Worm (Caenorhabditis elegans) whole organism, L4 larva: Measurements from ENCODE around the gene acp-3.

ENCODE experiments used
- D1046.2 ChIP-seq: fragments of 200-800 bp; sonication (Bioruptor generic); IDR thresholded peaks from 2 replicates; pipeline ENCODE4 v1.3.6; 2022; ENCODE audit warnings: missing genetic modification characterization, missing compliant biosample characterization
- R02D3.7 ChIP-seq: fragments of 150-350 bp; sonication (generic microtip); optimal IDR thresholded peaks from 3 replicates; lab custom pipeline; 2014; ENCODE audit warnings: missing biosample characterization, missing genetic modification characterization
- Y105C5A.15 ChIP-seq: fragments of 200-800 bp; sonication (Bioruptor generic); IDR thresholded peaks from 2 replicates; pipeline ENCODE4 v1.3.6; 2022; ENCODE audit warnings: missing genetic modification characterization, missing compliant biosample characterization
- ZK337.2 ChIP-seq: fragments of 200-800 bp; sonication (Bioruptor generic); IDR thresholded peaks from 2 replicates; pipeline ENCODE4 v1.3.6; 2022; ENCODE audit warnings: missing genetic modification reagents, missing genetic modification characterization, missing compliant biosample characterization
- ZK546.5 ChIP-seq, 2 experiments: sonication (generic microtip); optimal IDR thresholded peaks; 2 replicates each; lab custom pipeline; 2017; ENCODE audit warnings: missing biosample characterization in 2 of 2, missing genetic modification characterization in 2 of 2
- aha-1 ChIP-seq: fragments of 150-350 bp; peaks from one replicate; lab custom pipeline; 2014; ENCODE audit warnings: missing biosample characterization, missing genetic modification characterization
- aly-2 ChIP-seq: sonication (generic microtip); optimal IDR thresholded peaks from 2 replicates; lab custom pipeline; 2018; ENCODE audit warnings: missing biosample characterization, missing genetic modification characterization
- ama-1 ChIP-seq: fragments of 150-350 bp; optimal IDR thresholded peaks from 2 replicates; lab custom pipeline; 2014; ENCODE audit warnings: inconsistent platforms, mixed read lengths
- arid-1 ChIP-seq: fragments of 200-800 bp; sonication (Bioruptor generic); conservative IDR thresholded peaks from 2 replicates; pipeline ENCODE4 v1.3.6; 2022; ENCODE audit warnings: missing genetic modification reagents, missing genetic modification characterization, missing compliant biosample characterization
- ceh-20 ChIP-seq: fragments of 200-800 bp; sonication (Bioruptor generic); IDR thresholded peaks from 2 replicates; pipeline ENCODE4 v1.3.6; 2022; ENCODE audit warnings: missing genetic modification reagents, missing genetic modification characterization, missing compliant biosample characterization
- daf-12 ChIP-seq: fragments of 150-350 bp; optimal IDR thresholded peaks from 2 replicates; lab custom pipeline; 2014; ENCODE audit warnings: missing biosample characterization, missing genetic modification reagents, missing genetic modification characterization
- daf-16 ChIP-seq, 3 experiments: sonication (generic microtip); optimal IDR thresholded peaks; 2 replicates each; lab custom pipeline; 2016 to 2017; ENCODE audit warnings: missing genetic modification characterization in 3 of 3, missing genetic modification reagents in 3 of 3, mild to moderate bottlenecking in 2 of 3, missing compliant biosample characterization in 2 of 3, missing biosample characterization in 1 of 3, moderate library complexity in 1 of 3
- daf-19 ChIP-seq: fragments of 200-800 bp; sonication (Bioruptor generic); conservative IDR thresholded peaks from 2 replicates; pipeline ENCODE4 v1.3.6; 2022; ENCODE audit warnings: missing genetic modification characterization, missing compliant biosample characterization
- dmd-6 ChIP-seq: fragments of 200-800 bp; sonication (Bioruptor generic); IDR thresholded peaks from 2 replicates; pipeline ENCODE4 v1.3.6; 2022; ENCODE audit warnings: missing genetic modification reagents, missing genetic modification characterization, missing compliant biosample characterization
- dve-1 ChIP-seq: sonication (generic microtip); optimal IDR thresholded peaks from 2 replicates; lab custom pipeline; 2017; ENCODE audit warnings: antibody characterized with exemption, mild to moderate bottlenecking, missing genetic modification characterization, missing compliant biosample characterization; ENCODE audit not compliant: insufficient read depth
- fos-1 ChIP-seq: fragments of 150-350 bp; optimal IDR thresholded peaks from 2 replicates; lab custom pipeline; 2014; ENCODE audit warnings: missing biosample characterization, missing genetic modification characterization
- hif-1 ChIP-seq, 2 experiments: sonication (generic microtip); optimal IDR thresholded peaks; 2 replicates each; lab custom pipeline; 2016 to 2017; ENCODE audit warnings: missing compliant biosample characterization in 2 of 2, missing genetic modification characterization in 2 of 2, missing genetic modification reagents in 2 of 2, missing genotype in 2 of 2, mild to moderate bottlenecking in 1 of 2
- lim-7 ChIP-seq: fragments of 200-800 bp; sonication (Bioruptor generic); IDR thresholded peaks from 2 replicates; pipeline ENCODE4 v1.3.6; 2022; ENCODE audit warnings: missing genetic modification characterization, missing compliant biosample characterization
- lin-15B ChIP-seq: fragments of 150-350 bp; sonication (generic microtip); optimal IDR thresholded peaks from 3 replicates; lab custom pipeline; 2014; ENCODE audit warnings: missing biosample characterization, missing genetic modification characterization
- lin-39 ChIP-seq: fragments of 150-350 bp; optimal IDR thresholded peaks from 2 replicates; lab custom pipeline; 2014; ENCODE audit warnings: missing biosample characterization, missing genetic modification reagents, missing genetic modification characterization
- lir-3 ChIP-seq: sonication (generic microtip); optimal IDR thresholded peaks from 2 replicates; lab custom pipeline; 2016; ENCODE audit warnings: mild to moderate bottlenecking, missing genetic modification characterization, missing compliant biosample characterization
- lsy-2 ChIP-seq, 2 experiments: fragments of 150-350 bp in 1 of 2; sonication (generic microtip) in 1 of 2; optimal IDR thresholded peaks; 2 replicates each; lab custom pipeline; 2014 to 2017; ENCODE audit warnings: missing biosample characterization in 2 of 2, missing genetic modification characterization in 2 of 2
- mdt-29 ChIP-seq: fragments of 200-800 bp; sonication (Bioruptor generic); IDR thresholded peaks from 2 replicates; pipeline ENCODE4 v1.3.6; 2022; ENCODE audit warnings: missing genetic modification reagents, missing genetic modification characterization, missing compliant biosample characterization
- mep-1 ChIP-seq: fragments of 150-350 bp; sonication (generic microtip); optimal IDR thresholded peaks from 3 replicates; lab custom pipeline; 2014; ENCODE audit warnings: missing biosample characterization, missing genetic modification characterization
- nhr-111 ChIP-seq: fragments of 200-800 bp; sonication (Bioruptor generic); optimal IDR thresholded peaks from 2 replicates; lab custom pipeline; 2018; ENCODE audit warnings: mild to moderate bottlenecking, missing genetic modification characterization, missing compliant biosample characterization
- nhr-28 ChIP-seq: fragments of 150-350 bp; optimal IDR thresholded peaks from 2 replicates; lab custom pipeline; 2014; ENCODE audit warnings: missing biosample characterization, missing genetic modification characterization
- nhr-41 ChIP-seq: fragments of 200-800 bp; sonication (Bioruptor generic); IDR thresholded peaks from 2 replicates; pipeline ENCODE4 v1.3.6; 2022; ENCODE audit warnings: missing genetic modification reagents, missing genetic modification characterization, missing compliant biosample characterization
- nhr-76 ChIP-seq: fragments of 150-350 bp; optimal IDR thresholded peaks from 2 replicates; lab custom pipeline; 2014; ENCODE audit warnings: missing biosample characterization, missing genetic modification characterization
- nhr-77 ChIP-seq: fragments of 150-350 bp; optimal IDR thresholded peaks from 2 replicates; lab custom pipeline; 2014; ENCODE audit warnings: missing biosample characterization, missing genetic modification characterization
- pha-4 ChIP-seq, 2 experiments: fragments of 150-350 bp in 1 of 2; fragments of 200-800 bp in 1 of 2; sonication (Bioruptor generic) in 1 of 2; IDR thresholded peaks in 1 of 2; optimal IDR thresholded peaks in 1 of 2; 2 replicates each; pipeline versions ENCODE4 v1.3.6 to Lab custom; 2014 to 2022; ENCODE audit warnings: missing genetic modification characterization in 2 of 2, missing genetic modification reagents in 2 of 2, missing biosample characterization in 1 of 2, missing compliant biosample characterization in 1 of 2
- pqm-1 ChIP-seq: sonication (generic microtip); optimal IDR thresholded peaks from 2 replicates; lab custom pipeline; 2017; ENCODE audit warnings: missing biosample characterization, missing genetic modification characterization
- snpc-1.2 ChIP-seq: fragments of 200-800 bp; sonication (Bioruptor generic); IDR thresholded peaks from 2 replicates; pipeline ENCODE4 v1.3.6; 2022; ENCODE audit warnings: missing genetic modification reagents, missing genetic modification characterization, missing compliant biosample characterization
- unc-62 ChIP-seq, 3 experiments: fragments of 150-350 bp in 1 of 3; sonication (generic microtip); optimal IDR thresholded peaks in 2 of 3; peaks in 1 of 3; 1 replicate in 1 of 3; 2 replicates in 2 of 3; lab custom pipeline; 2014 to 2017; ENCODE audit warnings: missing biosample characterization in 3 of 3, missing genetic modification characterization in 3 of 3, missing genetic modification reagents in 3 of 3, missing genotype in 1 of 3
- vab-7 ChIP-seq: fragments of 200-800 bp; sonication (Bioruptor generic); IDR thresholded peaks from 2 replicates; pipeline ENCODE4 v1.3.6; 2022; ENCODE audit warnings: missing genetic modification reagents, missing genetic modification characterization, missing compliant biosample characterization
- zip-11 ChIP-seq: fragments of 200-800 bp; sonication (Bioruptor generic); IDR thresholded peaks from 2 replicates; pipeline ENCODE4 v1.3.6; 2022; ENCODE audit warnings: missing genetic modification characterization, missing compliant biosample characterization
- ztf-7 ChIP-seq: fragments of 150-350 bp; optimal IDR thresholded peaks from 2 replicates; lab custom pipeline; 2014; ENCODE audit warnings: missing biosample characterization, missing genetic modification characterization

acp-3 gene

DNA sequence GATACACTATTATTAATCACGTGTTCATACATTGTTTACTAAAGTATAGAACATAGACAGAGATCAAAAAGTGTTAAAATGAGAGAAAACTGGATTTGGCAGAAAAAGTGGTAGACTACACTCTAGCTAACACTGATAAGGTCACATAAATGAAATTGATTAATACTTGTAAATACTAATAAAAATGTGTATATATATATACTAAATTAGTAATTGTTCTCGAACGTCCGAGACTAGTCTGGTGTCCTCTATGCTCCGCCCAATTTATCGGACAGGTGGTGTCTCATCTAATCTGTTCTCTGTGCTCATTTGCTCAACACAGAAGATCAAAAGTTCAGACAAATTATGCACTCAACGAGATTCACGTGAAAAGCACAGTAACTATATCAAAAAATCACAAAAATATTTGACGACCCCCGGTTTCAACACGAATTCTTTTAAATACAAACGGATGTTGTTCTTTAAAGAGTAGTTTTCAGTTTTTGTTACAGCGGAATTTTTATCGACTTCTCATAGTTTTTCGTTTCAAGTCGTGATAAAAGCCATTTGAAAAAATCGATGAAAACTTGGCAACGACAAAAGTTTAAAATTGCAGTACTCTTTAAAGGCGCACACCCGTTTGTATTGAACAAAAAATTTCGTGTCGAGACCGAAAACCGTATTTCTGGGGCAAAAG is 44.2 kb upstream of the acp-3 start (continued):
- TF ChIP-seq Y105C5A.15 (GFP tag; lab: Robert Waterston, UW) (0 out of 2 replicates have a peak, but pooled peaks have one; percentile 48), mdt-29 (GFP tag; lab: Robert Waterston, UW) (peak; percentile 69), zip-11 (GFP tag; lab: Robert Waterston, UW) (0 out of 2 replicates have a peak, but pooled peaks have one; percentile 14), daf-19 (GFP tag; lab: Robert Waterston, UW) (0 out of 2 replicates have a peak, but pooled peaks have one; percentile 10), daf-12 (tag; lab: Kevin White, UChicago) (no peak), mep-1 (tag; lab: Kevin White, UChicago) (peak; percentile 37)

DNA sequence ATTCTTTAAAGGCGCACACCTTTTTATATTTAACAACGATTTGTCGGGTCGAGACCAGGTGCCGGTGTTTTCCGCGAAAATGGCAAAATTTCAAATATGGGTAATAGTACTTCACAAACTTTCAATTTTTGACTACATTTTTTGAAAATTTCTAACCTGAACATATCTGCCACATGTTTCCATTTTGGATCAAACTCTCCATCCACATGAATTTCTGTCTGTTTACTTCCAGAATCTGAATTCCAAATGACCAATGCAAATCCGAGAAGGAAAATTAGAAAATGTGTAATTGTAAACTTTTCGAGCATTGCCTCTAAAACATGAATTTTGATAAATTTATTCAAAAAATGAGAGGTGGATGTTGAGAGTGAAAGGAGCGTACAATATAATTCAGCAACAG is 43.2 kb upstream of the acp-3 start, which contains the start of gene lact-4:
lact-4 (minus strand) TSS at position 313 of the 400 bp plus-strand sequence.
- peak; percentile 93 for TF ChIP-seq aha-1
- TF ChIP-seq lin-39 (tag; lab: Kevin White, UChicago) = no peak
- 0 out of 2 replicates have a peak, but pooled peaks have one; percentile 8 for TF ChIP-seq Y105C5A.15 (GFP tag; lab: Robert Waterston, UW)
- peak in 1 of 2 experiments; percentile 11 for TF ChIP-seq unc-62 (GFP tag; optimal IDR thresholded peaks at IDR 0.05 in 1 of 2; lab: Kevin White, UChicago)
- TF ChIP-seq unc-62 (tag; optimal IDR thresholded peaks at IDR 0.05; lab: Kevin White, UChicago) = no peak
- TF ChIP-seq, all 104 proteins: peak for 3

DNA sequence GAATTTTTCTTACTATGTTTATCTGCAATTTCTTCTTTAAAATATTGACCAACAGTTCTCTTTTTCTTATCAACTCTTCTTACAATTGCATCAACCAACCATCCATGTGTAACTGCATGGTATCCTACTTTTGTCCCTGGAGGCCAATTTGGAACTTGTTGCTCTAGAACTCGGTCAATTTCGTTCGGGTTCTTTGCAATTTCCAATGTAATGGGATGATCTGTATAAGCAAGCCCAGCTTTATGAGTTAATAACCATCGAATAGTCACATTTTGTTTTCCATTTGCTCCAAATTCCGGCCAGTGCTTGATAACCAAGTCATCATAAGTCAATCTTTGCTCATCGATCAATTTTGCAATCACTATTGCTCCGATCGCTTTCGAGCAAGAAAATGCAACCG is 42.4 kb upstream of the acp-3 start:
- TF ChIP-seq lsy-2 (tag; optimal IDR thresholded peaks at IDR 0.05; lab: Kevin White, UChicago) = peak in 1 of 2 experiments; percentile 6
- no peak for TF ChIP-seq daf-16 (GFP tag; optimal IDR thresholded peaks at IDR 0.05; lab: Kevin White, UChicago)
- peak; percentile 29 for TF ChIP-seq daf-16 (tag; optimal IDR thresholded peaks at IDR 0.05; lab: Kevin White, UChicago)
- TF ChIP-seq vab-7 = peak; percentile 18; the same call in 1 of the 2 replicates
- no peak for TF ChIP-seq ZK337.2 (GFP tag; lab: Robert Waterston, UW)
- TF ChIP-seq, all 104 proteins: peak for 3

DNA sequence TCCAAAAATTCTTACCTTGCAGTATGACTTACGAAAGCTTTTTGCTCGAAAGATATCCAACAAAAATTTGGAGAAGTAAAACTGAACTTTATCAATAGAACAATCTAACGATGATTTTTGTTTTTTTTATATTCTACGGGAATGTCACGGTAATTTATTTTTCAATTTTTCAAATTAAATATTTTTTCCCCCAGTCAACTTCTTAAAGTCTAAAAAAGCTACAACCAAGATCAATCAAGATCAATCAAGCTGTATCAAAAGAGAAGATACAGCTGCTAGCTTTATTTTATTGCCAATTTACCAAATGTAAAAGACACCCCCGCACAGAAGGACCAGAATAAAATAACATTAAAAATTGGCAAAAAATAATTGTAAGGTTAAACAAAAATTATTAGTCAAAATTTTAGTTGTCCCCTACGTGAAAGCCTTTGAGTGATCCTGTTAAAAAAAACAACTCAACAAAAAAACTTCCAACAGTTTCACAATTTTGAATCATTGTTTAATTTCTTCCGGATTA is 38.4 kb upstream of the acp-3 start, which contains the start of the genes M05D6.1 and M05D6.3:
M05D6.1 (minus strand) TSS at position 101 of the 517 bp plus-strand sequence.
M05D6.3 (plus strand) TSS at position 467 of the 517 bp plus-strand sequence.
- no peak for TF ChIP-seq nhr-41 (GFP tag; lab: Robert Waterston, UW)
- TF ChIP-seq nhr-111 (GFP tag; lab: Kevin White, UChicago) = no peak
- no peak for TF ChIP-seq ceh-20
- no peak for TF ChIP-seq hif-1 (tag; optimal IDR thresholded peaks at IDR 0.05; lab: Kevin White, UChicago)
- no peak for TF ChIP-seq lir-3 (tag; lab: Kevin White, UChicago)
- TF ChIP-seq dve-1 = no peak
- TF ChIP-seq ztf-7 (tag; lab: Kevin White, UChicago) = no peak
- TF ChIP-seq dmd-6 (GFP tag; lab: Robert Waterston, UW) = no peak
- TF ChIP-seq snpc-1.2 (GFP tag; lab: Robert Waterston, UW) = no peak

DNA sequence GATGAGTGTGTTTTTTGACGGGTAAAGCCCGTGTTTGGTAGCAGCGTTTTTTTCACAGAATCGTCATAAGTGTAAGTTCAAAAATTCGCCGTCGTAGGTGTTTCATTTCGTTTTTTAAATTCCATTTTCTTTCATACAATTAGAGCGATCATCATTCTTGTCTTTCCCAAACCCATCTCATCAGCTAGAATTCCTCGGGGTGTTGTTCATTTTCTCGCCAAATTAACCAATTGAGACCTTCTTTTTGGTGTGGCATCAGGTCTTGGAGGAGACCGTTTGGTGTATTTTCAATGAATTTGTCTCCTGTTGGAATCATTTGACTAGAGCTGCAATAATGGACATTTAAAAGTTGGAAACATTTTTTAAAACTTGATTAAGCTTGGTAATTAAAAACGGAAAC is 36.0 kb upstream of the acp-3 start:
- no peak for TF ChIP-seq zip-11 (GFP tag; lab: Robert Waterston, UW)
- peak in 1 of 2 experiments; percentile 91 for TF ChIP-seq unc-62 (GFP tag; optimal IDR thresholded peaks at IDR 0.05 in 1 of 2; lab: Kevin White, UChicago)
- no peak for TF ChIP-seq unc-62 (tag; optimal IDR thresholded peaks at IDR 0.05; lab: Kevin White, UChicago)

DNA sequence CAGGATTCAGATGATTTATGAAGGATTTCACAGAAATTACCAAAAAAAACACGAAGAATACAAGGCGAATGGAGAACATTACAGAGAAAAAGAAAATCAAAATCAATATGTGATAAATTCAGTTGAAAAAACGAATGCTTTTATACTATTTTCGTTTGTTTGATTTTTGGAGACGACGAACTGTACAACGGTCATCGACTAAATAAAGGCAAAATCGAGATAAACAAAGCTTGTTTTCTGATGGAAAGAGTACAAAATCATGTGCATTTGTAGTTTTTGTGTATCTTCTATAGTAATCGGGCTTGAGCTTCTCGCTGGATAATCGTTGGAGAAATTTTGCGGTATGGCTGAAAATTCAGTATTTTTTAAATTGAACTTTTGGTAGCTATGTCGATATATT is 34.2 kb upstream of the acp-3 start, which contains the start of gene M05D6.8:
M05D6.8 (minus strand) TSS at position 101 of the 400 bp plus-strand sequence.
- TF ChIP-seq lim-7 (GFP tag; lab: Robert Waterston, UW) (no peak), zip-11 (GFP tag; lab: Robert Waterston, UW) (no peak), lin-15B (tag; lab: Kevin White, UChicago) (no peak), D1046.2 (no peak), fos-1 (tag; lab: Kevin White, UChicago) (no peak), arid-1 (no peak), nhr-41 (GFP tag; lab: Robert Waterston, UW) (no peak), pha-4 (GFP tag; IDR thresholded peaks at IDR 0.05; lab: Robert Waterston, UW) (no peak), pha-4 (tag; optimal IDR thresholded peaks at IDR 0.05; lab: Kevin White, UChicago) (no peak), nhr-28 (no peak), nhr-76 (tag; lab: Kevin White, UChicago) (no peak), R02D3.7 (tag; lab: Kevin White, UChicago) (no peak), nhr-77 (tag; lab: Kevin White, UChicago) (no peak), vab-7 (no peak), aly-2 (tag; lab: Kevin White, UChicago) (no peak), ZK546.5 (tag; optimal IDR thresholded peaks at IDR 0.05; lab: Kevin White, UChicago) (no peak), ama-1 (lab: Kevin White, UChicago) (no peak), pqm-1 (tag; lab: Kevin White, UChicago) (no peak), snpc-1.2 (GFP tag; lab: Robert Waterston, UW) (no peak)
